Fruit fly (Drosophila melanogaster) whole organism, wandering third instar larva: ENCODE data around the gene wfs1.

ENCODE experiments used
- Abd-B ChIP-seq: fragments of >200 bp; optimal IDR thresholded peaks from 2 replicates; lab custom pipeline; 2017; ENCODE audit warnings: missing biosample characterization, missing genetic modification characterization
- Dfd ChIP-seq: fragments of >200 bp; optimal IDR thresholded peaks from 2 replicates; lab custom pipeline; 2017; ENCODE audit warnings: missing biosample characterization, missing genetic modification characterization
- Dif ChIP-seq: fragments of 200-275, 200-300 bp; sonication (Bioruptor generic); optimal IDR thresholded peaks from 2 replicates; lab custom pipeline; 2018; ENCODE audit warnings: missing biosample characterization, missing genetic modification characterization; ENCODE audit not compliant: partially characterized antibody
- GATAd ChIP-seq: sonication (Bioruptor generic); optimal IDR thresholded peaks from 2 replicates; lab custom pipeline; 2016; ENCODE audit warnings: missing biosample characterization, missing genetic modification characterization
- OdsH ChIP-seq: fragments of 200-800 bp; sonication (Bioruptor generic); optimal IDR thresholded peaks from 2 replicates; lab custom pipeline; 2016; ENCODE audit warnings: missing biosample characterization, mild to moderate bottlenecking, missing genetic modification characterization
- ey ChIP-seq: fragments of 200-800 bp; sonication (Bioruptor generic); optimal IDR thresholded peaks from 2 replicates; lab custom pipeline; 2016; ENCODE audit warnings: missing biosample characterization, missing genetic modification characterization
- fru ChIP-seq: fragments of 200-800 bp; sonication (Bioruptor generic); optimal IDR thresholded peaks from 3 replicates; lab custom pipeline; 2016; ENCODE audit warnings: missing biosample characterization, mild to moderate bottlenecking, missing genetic modification characterization
- h ChIP-seq: fragments of 200-800 bp; sonication (Bioruptor generic); optimal IDR thresholded peaks from 3 replicates; lab custom pipeline; 2016; ENCODE audit warnings: missing biosample characterization, mild to moderate bottlenecking, missing genetic modification characterization
- jim ChIP-seq: fragments of 175-275, 200-325 bp; sonication (Bioruptor generic); optimal IDR thresholded peaks from 2 replicates; lab custom pipeline; 2016; ENCODE audit warnings: missing biosample characterization, mild to moderate bottlenecking, missing genetic modification characterization
- lola ChIP-seq: fragments of >200 bp; optimal IDR thresholded peaks from 2 replicates; lab custom pipeline; 2017; ENCODE audit warnings: missing biosample characterization, missing genetic modification characterization
- pan ChIP-seq: fragments of >200 bp; optimal IDR thresholded peaks from 2 replicates; lab custom pipeline; 2017
- psq ChIP-seq: fragments of 200-800 bp; sonication (Bioruptor generic); optimal IDR thresholded peaks from 3 replicates; lab custom pipeline; 2017; ENCODE audit warnings: missing biosample characterization, mild to moderate bottlenecking, missing genetic modification characterization, moderate library complexity
- rgr ChIP-seq: fragments of 200-800 bp; sonication (Bioruptor generic); optimal IDR thresholded peaks from 3 replicates; lab custom pipeline; 2016; ENCODE audit warnings: missing biosample characterization, mild to moderate bottlenecking, missing genetic modification characterization
- sage ChIP-seq: fragments of 200-800 bp; sonication (Bioruptor generic); optimal IDR thresholded peaks from 2 replicates; lab custom pipeline; 2016; ENCODE audit warnings: missing biosample characterization, mild to moderate bottlenecking, missing genetic modification characterization

DNA sequence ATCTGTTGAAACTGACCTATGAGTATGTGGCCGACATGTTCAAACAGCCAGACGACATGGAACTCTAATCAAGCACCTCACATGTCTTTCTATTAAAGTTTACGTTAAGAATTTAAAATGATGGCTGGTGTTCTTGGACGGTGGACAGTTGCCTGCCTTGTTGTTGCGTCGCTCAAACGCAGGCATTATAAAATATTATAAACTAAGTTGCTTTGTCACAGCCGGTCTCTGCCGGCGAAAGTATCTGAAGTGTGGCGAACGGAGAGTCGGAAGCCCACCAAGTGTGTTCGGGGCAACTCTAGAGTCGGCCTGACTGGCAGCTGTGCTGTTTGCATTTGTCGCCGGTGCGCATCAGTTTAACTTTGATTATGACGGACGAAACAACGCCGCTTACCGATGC is 4.5 kb upstream of the wfs1 start, which contains the start of gene cd:
- no peak for TF ChIP-seq rgr (GFP tag; lab: Kevin White, UChicago)
- no peak for TF ChIP-seq psq (GFP tag; lab: Kevin White, UChicago)
- no peak for TF ChIP-seq pan
- TF ChIP-seq ey (GFP tag; lab: Kevin White, UChicago): no peak
- TF ChIP-seq Dfd (GFP tag; lab: Kevin White, UChicago): no peak
- TF ChIP-seq lola (GFP tag; lab: Kevin White, UChicago): no peak
- TF ChIP-seq h (GFP tag; lab: Kevin White, UChicago): no peak
- no peak for TF ChIP-seq sage
- no peak for TF ChIP-seq OdsH (GFP tag; lab: Kevin White, UChicago)
- no peak for TF ChIP-seq GATAd
- no peak for TF ChIP-seq Dif
- TF ChIP-seq Abd-B: no peak
- no peak for TF ChIP-seq fru (GFP tag; lab: Kevin White, UChicago)
- TF ChIP-seq jim (GFP tag; lab: Kevin White, UChicago): no peak
